Worm (Caenorhabditis elegans) whole organism, early embryonic: ENCODE results near the gene pll-1.

Experiments used
- B0310.2 ChIP-seq: sonication (generic microtip); optimal IDR thresholded peaks from 2 replicates; lab custom pipeline; 2016; ENCODE audit warnings: mild to moderate bottlenecking, missing genetic modification characterization, missing compliant biosample characterization
- F13C5.2 ChIP-seq: sonication (generic microtip); optimal IDR thresholded peaks from 2 replicates; lab custom pipeline; 2017; ENCODE audit warnings: mild to moderate bottlenecking, missing genetic modification characterization, inconsistent platforms, missing compliant biosample characterization
- aly-1 ChIP-seq: sonication (generic microtip); optimal IDR thresholded peaks from 2 replicates; lab custom pipeline; 2016; ENCODE audit warnings: missing genetic modification characterization, missing compliant biosample characterization
- ama-1 ChIP-seq: fragments of 150-350 bp; optimal IDR thresholded peaks from 2 replicates; lab custom pipeline; 2014
- ceh-13 ChIP-seq: fragments of 200-800 bp; sonication (Bioruptor generic); optimal IDR thresholded peaks from 2 replicates; lab custom pipeline; 2018; ENCODE audit warnings: mild to moderate bottlenecking, missing genetic modification characterization, missing compliant biosample characterization
- ceh-36 ChIP-seq: sonication (generic microtip); optimal IDR thresholded peaks from 2 replicates; lab custom pipeline; 2016; ENCODE audit warnings: missing genetic modification characterization, inconsistent platforms, missing compliant biosample characterization
- ets-7 ChIP-seq: sonication (generic microtip); optimal IDR thresholded peaks from 2 replicates; lab custom pipeline; 2016; ENCODE audit warnings: missing genotype, missing genetic modification characterization, missing compliant biosample characterization
- flt-1 ChIP-seq: fragments of 200-800 bp; sonication (Bioruptor generic); IDR thresholded peaks from 2 replicates; pipeline ENCODE4 v1.3.6; 2022; ENCODE audit warnings: missing genetic modification characterization, missing compliant biosample characterization
- hmbx-1 ChIP-seq: sonication (generic microtip); optimal IDR thresholded peaks from 2 replicates; lab custom pipeline; 2016; ENCODE audit warnings: mild to moderate bottlenecking, missing genetic modification characterization, missing compliant biosample characterization
- hmg-4 ChIP-seq: fragments of 200-800 bp; sonication (Bioruptor generic); optimal IDR thresholded peaks from 2 replicates; lab custom pipeline; 2018; ENCODE audit warnings: mild to moderate bottlenecking, missing genetic modification characterization, missing compliant biosample characterization
- hnd-1 ChIP-seq: sonication (generic microtip); optimal IDR thresholded peaks from 2 replicates; lab custom pipeline; 2016; ENCODE audit warnings: missing genetic modification characterization, missing compliant biosample characterization
- pes-1 ChIP-seq: fragments of 200-800 bp; sonication (Bioruptor generic); IDR thresholded peaks from 2 replicates; pipeline ENCODE4 v1.3.6; 2022; ENCODE audit warnings: missing genetic modification reagents, missing genetic modification characterization, missing compliant biosample characterization
- scrt-1 ChIP-seq: fragments of 200-800 bp; sonication (Bioruptor generic); IDR thresholded peaks from 2 replicates; pipeline ENCODE4 v1.3.6; 2022; ENCODE audit warnings: missing genetic modification characterization, missing compliant biosample characterization
- sea-1 ChIP-seq: fragments of 200-800 bp; sonication (Bioruptor generic); conservative IDR thresholded peaks from 2 replicates; pipeline ENCODE4 v1.3.6; 2022; ENCODE audit warnings: missing genetic modification characterization, missing compliant biosample characterization
- tbx-11 ChIP-seq: fragments of 200-800 bp; sonication (Bioruptor generic); IDR thresholded peaks from 2 replicates; pipeline ENCODE4 v1.3.6; 2022; ENCODE audit warnings: missing genetic modification characterization, missing compliant biosample characterization
- tbx-37 ChIP-seq: fragments of 200-800 bp; sonication (Bioruptor generic); conservative IDR thresholded peaks from 2 replicates; pipeline ENCODE4 v1.3.6; 2022; ENCODE audit warnings: missing genetic modification reagents, missing genetic modification characterization, missing compliant biosample characterization
- tra-4 ChIP-seq: sonication (generic microtip); optimal IDR thresholded peaks from 2 replicates; lab custom pipeline; 2017; ENCODE audit warnings: missing genetic modification characterization, missing compliant biosample characterization

pll-1 gene

ce11 chrIII:418649-419048 is 52.9 kb downstream of the pll-1 start, which contains the start of gene stim-1:
Gene stim-1, minus strand, starts transcription at chrIII:418749.
- TF ChIP-seq tbx-11 (no peak), hmbx-1 (no peak), sea-1 (GFP tag; lab: Robert Waterston, UW) (no peak)

ce11 chrIII:422553-422952 is 56.8 kb downstream of the pll-1 start:
- no peak for TF ChIP-seq scrt-1 (GFP tag; lab: Robert Waterston, UW)
- TF ChIP-seq tbx-11, result no peak
- TF ChIP-seq flt-1 (GFP tag; lab: Robert Waterston, UW), result no peak
- TF ChIP-seq ama-1 (lab: Kevin White, UChicago), result no peak
- TF ChIP-seq hmg-4 (GFP tag; lab: Kevin White, UChicago), result no peak
- TF ChIP-seq tbx-37 (GFP tag; lab: Robert Waterston, UW), result no peak
- TF ChIP-seq sea-1 (GFP tag; lab: Robert Waterston, UW), result no peak
- no peak for TF ChIP-seq B0310.2
- no peak for TF ChIP-seq pes-1 (GFP tag; lab: Robert Waterston, UW)
- no peak for TF ChIP-seq ceh-13
- no peak for TF ChIP-seq ceh-36 (tag; lab: Kevin White, UChicago)
- TF ChIP-seq aly-1 (tag; lab: Kevin White, UChicago), result no peak
- TF ChIP-seq hmbx-1, result no peak
- no peak for TF ChIP-seq ets-7 (tag; lab: Kevin White, UChicago)
- TF ChIP-seq hnd-1 (tag; lab: Kevin White, UChicago), result no peak
- no peak for TF ChIP-seq F13C5.2 (tag; lab: Kevin White, UChicago)
- TF ChIP-seq tra-4 (tag; lab: Kevin White, UChicago), result no peak

- TF ChIP-seq F13C5.2 (tag; lab: Kevin White, UChicago), result no peak
Measured at ce11 chrIII:423875-424274, 58.1 kb downstream of the pll-1 start.
